Fruit fly (Drosophila melanogaster): Measurements from ENCODE around the gene Mcm6.

dm6 chrX:6683635-6684499, 9.7 kb downstream of the Mcm6 start, which contains the start of gene Pink1:
- no peak for TF ChIP-seq CG8478 (optimal IDR thresholded peaks at IDR 0.05)
- no peak for TF ChIP-seq pan (optimal IDR thresholded peaks at IDR 0.05)
- TF ChIP-seq usp (GFP tag; optimal IDR thresholded peaks at IDR 0.05): no peak
- TF ChIP-seq psq (optimal IDR thresholded peaks at IDR 0.05): no peak

Data from whole organism.